Worm (Caenorhabditis elegans): ENCODE measurements around the gene C34F11.2.

DNA sequence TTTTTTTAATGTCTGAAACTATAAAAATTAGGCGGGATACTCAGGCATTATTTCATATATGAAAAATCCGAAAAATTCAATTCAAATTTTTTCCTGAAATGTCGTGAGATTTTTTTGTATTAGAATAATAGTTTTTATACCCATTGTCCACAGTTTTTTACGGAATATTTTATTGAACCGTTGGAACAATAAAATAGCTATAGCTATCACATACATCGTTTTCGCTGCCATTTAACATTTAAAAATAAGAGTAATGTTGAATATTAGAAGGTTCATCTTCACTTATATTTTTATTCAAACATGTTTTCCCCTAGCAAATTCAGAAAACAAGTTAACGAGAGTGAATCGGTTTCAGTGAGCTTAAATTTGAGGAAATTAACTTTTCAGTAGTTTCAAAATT is 40.5 kb upstream of the C34F11.2 start, which contains the start of gene C27D6.15:
- no peak for TF ChIP-seq unc-86 (tag; optimal IDR thresholded peaks at IDR 0.05)
- TF ChIP-seq che-1 (tag; optimal IDR thresholded peaks at IDR 0.05), result no peak
- no peak for TF ChIP-seq pha-4 (tag; optimal IDR thresholded peaks at IDR 0.05)
- TF ChIP-seq unc-55 (GFP tag; optimal IDR thresholded peaks at IDR 0.05), result no peak
- no peak for TF ChIP-seq unc-42 (tag; optimal IDR thresholded peaks at IDR 0.05)
- TF ChIP-seq pat-9 (tag; optimal IDR thresholded peaks at IDR 0.05), result no peak
- no peak for TF ChIP-seq tbx-2 (tag; optimal IDR thresholded peaks at IDR 0.05)
- no peak for TF ChIP-seq ceh-48 (tag; optimal IDR thresholded peaks at IDR 0.05)
- no peak for TF ChIP-seq lin-11 (tag; optimal IDR thresholded peaks at IDR 0.05)
- no peak for TF ChIP-seq ceh-30 (tag; optimal IDR thresholded peaks at IDR 0.05)
- no peak for TF ChIP-seq hlh-6 (tag; optimal IDR thresholded peaks at IDR 0.05)
- no peak for TF ChIP-seq ceh-24 (tag; optimal IDR thresholded peaks at IDR 0.05)
- TF ChIP-seq ama-1 (optimal IDR thresholded peaks at IDR 0.05), result no peak

All from whole organism, late embryonic.